Worm (Caenorhabditis elegans) whole organism, L4/young adult: ENCODE measurements around the gene fbxa-172.

Source experiments
- dao-5 ChIP-seq: sonication (generic microtip); optimal IDR thresholded peaks from 2 replicates; lab custom pipeline; 2016; ENCODE audit warnings: missing genotype, missing genetic modification characterization, moderate library complexity, missing compliant biosample characterization
- him-1 ChIP-seq: sonication (generic microtip); optimal IDR thresholded peaks from 2 replicates; lab custom pipeline; 2016; ENCODE audit warnings: missing genotype, missing genetic modification reagents, missing genetic modification characterization, missing compliant biosample characterization

- TF ChIP-seq dao-5 (tag; lab: Kevin White, UChicago) (no peak), him-1 (no peak)
Measured at ce11 chrV:17512763-17513162, 46.3 kb upstream of the fbxa-172 start.
